Worm (Caenorhabditis elegans) whole organism, L4 larva: ENCODE measurements around the gene T10D4.6.

Experiments used
- F44E2.7 ChIP-seq: fragments of 200-800 bp; sonication (Bioruptor generic); IDR thresholded peaks from 2 replicates; pipeline ENCODE4 v2.1.2; 2022; ENCODE audit warnings: missing genetic modification characterization, missing compliant biosample characterization
- R02D3.7 ChIP-seq: fragments of 150-350 bp; sonication (generic microtip); optimal IDR thresholded peaks from 3 replicates; lab custom pipeline; 2014; ENCODE audit warnings: missing biosample characterization, missing genetic modification characterization
- ZK337.2 ChIP-seq: fragments of 200-800 bp; sonication (Bioruptor generic); IDR thresholded peaks from 2 replicates; pipeline ENCODE4 v1.3.6; 2022; ENCODE audit warnings: missing genetic modification reagents, missing genetic modification characterization, missing compliant biosample characterization
- aha-1 ChIP-seq: fragments of 150-350 bp; peaks from one replicate; lab custom pipeline; 2014; ENCODE audit warnings: missing biosample characterization, missing genetic modification characterization
- ama-1 ChIP-seq: fragments of 150-350 bp; optimal IDR thresholded peaks from 2 replicates; lab custom pipeline; 2014; ENCODE audit warnings: inconsistent platforms, mixed read lengths
- arid-1 ChIP-seq: fragments of 200-800 bp; sonication (Bioruptor generic); conservative IDR thresholded peaks from 2 replicates; pipeline ENCODE4 v1.3.6; 2022; ENCODE audit warnings: missing genetic modification reagents, missing genetic modification characterization, missing compliant biosample characterization
- attf-4 ChIP-seq: sonication (generic microtip); optimal IDR thresholded peaks from 3 replicates; lab custom pipeline; 2017; ENCODE audit warnings: missing biosample characterization, missing genetic modification characterization
- ceh-32 ChIP-seq: sonication (generic microtip); optimal IDR thresholded peaks from 2 replicates; lab custom pipeline; 2016; ENCODE audit warnings: mild to moderate bottlenecking, missing genetic modification characterization, missing compliant biosample characterization; ENCODE audit not compliant: poor library complexity
- ceh-82 ChIP-seq: sonication (generic microtip); optimal IDR thresholded peaks from 2 replicates; lab custom pipeline; 2017; ENCODE audit warnings: missing biosample characterization, missing genetic modification characterization
- ces-1 ChIP-seq: fragments of 150-350 bp; sonication (generic microtip); optimal IDR thresholded peaks from 4 replicates; lab custom pipeline; 2014; ENCODE audit warnings: missing biosample characterization, missing genetic modification reagents, missing genetic modification characterization
- dmd-9 ChIP-seq: fragments of 200-800 bp; sonication (Bioruptor generic); IDR thresholded peaks from 2 replicates; pipeline ENCODE4 v1.3.6; 2022; ENCODE audit warnings: missing genetic modification reagents, missing genetic modification characterization, missing compliant biosample characterization
- dve-1 ChIP-seq: sonication (generic microtip); optimal IDR thresholded peaks from 2 replicates; lab custom pipeline; 2017; ENCODE audit warnings: antibody characterized with exemption, mild to moderate bottlenecking, missing genetic modification characterization, missing compliant biosample characterization; ENCODE audit not compliant: insufficient read depth
- fos-1 ChIP-seq: fragments of 150-350 bp; optimal IDR thresholded peaks from 2 replicates; lab custom pipeline; 2014; ENCODE audit warnings: missing biosample characterization, missing genetic modification characterization
- hif-1 ChIP-seq, 2 experiments: sonication (generic microtip); optimal IDR thresholded peaks; 2 replicates each; lab custom pipeline; 2016 to 2017; ENCODE audit warnings: missing compliant biosample characterization in 2 of 2, missing genetic modification characterization in 2 of 2, missing genetic modification reagents in 2 of 2, missing genotype in 2 of 2, mild to moderate bottlenecking in 1 of 2
- hlh-11 ChIP-seq: fragments of 200-800 bp; sonication (Bioruptor generic); optimal IDR thresholded peaks from 2 replicates; lab custom pipeline; 2018; ENCODE audit warnings: mild to moderate bottlenecking, missing genetic modification characterization, missing compliant biosample characterization
- hmg-1.1 ChIP-seq: fragments of 200-800 bp; sonication (Bioruptor generic); IDR thresholded peaks from 2 replicates; pipeline ENCODE4 v1.3.6; 2022; ENCODE audit warnings: missing genetic modification reagents, missing genetic modification characterization, missing compliant biosample characterization
- lin-39 ChIP-seq: fragments of 150-350 bp; optimal IDR thresholded peaks from 2 replicates; lab custom pipeline; 2014; ENCODE audit warnings: missing biosample characterization, missing genetic modification reagents, missing genetic modification characterization
- lsy-2 ChIP-seq, 2 experiments: fragments of 150-350 bp in 1 of 2; sonication (generic microtip) in 1 of 2; optimal IDR thresholded peaks; 2 replicates each; lab custom pipeline; 2014 to 2017; ENCODE audit warnings: missing biosample characterization in 2 of 2, missing genetic modification characterization in 2 of 2
- mxl-2 ChIP-seq: fragments of 200-800 bp; sonication (Bioruptor generic); conservative IDR thresholded peaks from 2 replicates; pipeline ENCODE4 v1.3.6; 2022; ENCODE audit warnings: missing genetic modification reagents, missing genetic modification characterization, missing compliant biosample characterization
- nhr-25 ChIP-seq: sonication (generic microtip); optimal IDR thresholded peaks from 2 replicates; lab custom pipeline; 2017; ENCODE audit warnings: missing genetic modification characterization, mild to moderate bottlenecking, missing compliant biosample characterization, antibody characterized with exemption, moderate library complexity, borderline replicate concordance; ENCODE audit not compliant: insufficient read depth
- nhr-28 ChIP-seq: fragments of 150-350 bp; optimal IDR thresholded peaks from 2 replicates; lab custom pipeline; 2014; ENCODE audit warnings: missing biosample characterization, missing genetic modification characterization
- nhr-41 ChIP-seq: fragments of 200-800 bp; sonication (Bioruptor generic); IDR thresholded peaks from 2 replicates; pipeline ENCODE4 v1.3.6; 2022; ENCODE audit warnings: missing genetic modification reagents, missing genetic modification characterization, missing compliant biosample characterization
- nhr-42 ChIP-seq: fragments of 200-800 bp; sonication (Bioruptor generic); IDR thresholded peaks from 2 replicates; pipeline ENCODE4 v1.3.6; 2022; ENCODE audit warnings: missing genetic modification characterization, missing compliant biosample characterization
- nhr-6 ChIP-seq: fragments of 150-350 bp; optimal IDR thresholded peaks from 2 replicates; lab custom pipeline; 2014; ENCODE audit warnings: missing biosample characterization, missing genetic modification characterization
- php-3 ChIP-seq: fragments of 200-800 bp; sonication (Bioruptor generic); IDR thresholded peaks from 2 replicates; pipeline ENCODE4 v1.3.6; 2022; ENCODE audit warnings: missing genetic modification reagents, missing genetic modification characterization, missing compliant biosample characterization
- snpc-4 ChIP-seq: fragments of 150-350 bp; optimal IDR thresholded peaks from 2 replicates; lab custom pipeline; 2014; ENCODE audit warnings: missing biosample characterization, missing genetic modification characterization
- spr-3 ChIP-seq: fragments of 200-800 bp; sonication (Bioruptor generic); optimal IDR thresholded peaks from 2 replicates; lab custom pipeline; 2018; ENCODE audit warnings: mild to moderate bottlenecking, missing genetic modification characterization, missing compliant biosample characterization
- tag-97 ChIP-seq: fragments of 200-800 bp; sonication (Bioruptor generic); IDR thresholded peaks from 2 replicates; pipeline ENCODE4 v1.3.6; 2022; ENCODE audit warnings: missing genetic modification characterization, missing compliant biosample characterization
- tra-1 ChIP-seq: fragments of 200-800 bp; sonication (Bioruptor generic); IDR thresholded peaks from 2 replicates; pipeline ENCODE4 v1.3.6; 2022; ENCODE audit warnings: missing genetic modification reagents, missing genetic modification characterization, missing compliant biosample characterization
- unc-39 ChIP-seq: sonication (generic microtip); optimal IDR thresholded peaks from 2 replicates; lab custom pipeline; 2017; ENCODE audit warnings: missing biosample characterization, missing genetic modification characterization
- zag-1 ChIP-seq: fragments of 150-350 bp; optimal IDR thresholded peaks from 2 replicates; lab custom pipeline; 2014; ENCODE audit warnings: missing biosample characterization, missing genetic modification characterization
- zfp-2 ChIP-seq: sonication (generic microtip); optimal IDR thresholded peaks from 2 replicates; lab custom pipeline; 2016; ENCODE audit warnings: mild to moderate bottlenecking, missing genetic modification characterization, missing compliant biosample characterization
- zfp-3 ChIP-seq: fragments of 200-800 bp; sonication (Bioruptor generic); conservative IDR thresholded peaks from 2 replicates; pipeline ENCODE4 v1.3.6; 2022; ENCODE audit warnings: missing genetic modification reagents, missing genetic modification characterization, missing compliant biosample characterization

T10D4.6 gene

ce11 chrII:3170089-3170488 is 51.0 kb downstream of the T10D4.6 start, which contains the start of gene fbxc-55:
Gene fbxc-55 (minus strand): TSS chrII:3170189.
- TF ChIP-seq tag-97 (GFP tag; lab: Robert Waterston, UW) = no peak
- no peak for TF ChIP-seq unc-39 (tag; lab: Kevin White, UChicago)
- TF ChIP-seq fos-1 (tag; lab: Kevin White, UChicago) = no peak
- no peak for TF ChIP-seq hlh-11
- no peak for TF ChIP-seq aha-1 (tag; lab: Kevin White, UChicago)
- TF ChIP-seq tra-1 = no peak
- no peak for TF ChIP-seq zag-1 (tag; lab: Kevin White, UChicago)
- TF ChIP-seq hmg-1.1 (GFP tag; lab: Robert Waterston, UW) = no peak
- TF ChIP-seq snpc-4 (tag; lab: Kevin White, UChicago) = no peak
- no peak for TF ChIP-seq hif-1 (tag; optimal IDR thresholded peaks at IDR 0.05; lab: Kevin White, UChicago)
- no peak for TF ChIP-seq ZK337.2
- no peak for TF ChIP-seq nhr-42 (GFP tag; lab: Robert Waterston, UW)
- no peak for TF ChIP-seq lsy-2 (tag; optimal IDR thresholded peaks at IDR 0.05; lab: Kevin White, UChicago)
- no peak for TF ChIP-seq php-3
- no peak for TF ChIP-seq spr-3 (GFP tag; lab: Kevin White, UChicago)
- TF ChIP-seq ceh-82 (tag; lab: Kevin White, UChicago) = no peak
- TF ChIP-seq arid-1 (GFP tag; lab: Robert Waterston, UW) = no peak
- TF ChIP-seq zfp-3 (GFP tag; lab: Robert Waterston, UW) = no peak
- no peak for TF ChIP-seq attf-4 (tag; lab: Kevin White, UChicago)
- TF ChIP-seq ama-1 = no peak

ce11 chrII:3172176-3172575 is 53.0 kb downstream of the T10D4.6 start, which contains the start of gene Y27F2A.10:
Gene Y27F2A.10 (minus strand): TSS chrII:3172276.
- TF ChIP-seq F44E2.7 (GFP tag; lab: Robert Waterston, UW) (no peak), dmd-9 (GFP tag; lab: Robert Waterston, UW) (no peak), nhr-6 (no peak), R02D3.7 (tag; lab: Kevin White, UChicago) (no peak), nhr-25 (tag; lab: Kevin White, UChicago) (no peak), arid-1 (GFP tag; lab: Robert Waterston, UW) (no peak), ces-1 (GFP tag; lab: Kevin White, UChicago) (no peak), ceh-32 (tag; lab: Kevin White, UChicago) (no peak), nhr-28 (no peak), mxl-2 (GFP tag; lab: Robert Waterston, UW) (no peak), lin-39 (tag; lab: Kevin White, UChicago) (no peak), zfp-2 (tag; lab: Kevin White, UChicago) (no peak), dve-1 (tag; lab: Kevin White, UChicago) (no peak), nhr-41 (no peak)
